Fruit fly (Drosophila melanogaster): ENCODE data around the gene CG6565.
A peak's percentile ranks its signal among the peaks of the same experiment; 100 is the strongest.

Gene CG6565

dm6 chr2L:13373435-13374242, at the start of gene CG6565, which contains the start of gene Bdp1 (continued):
- peak; percentile 85 for TF ChIP-seq Hey (tag; optimal IDR thresholded peaks at IDR 0.05)
- TF ChIP-seq CG8359 (GFP tag; optimal IDR thresholded peaks at IDR 0.05; ENCODE audit: borderline replicate concordance) = peak; percentile 77
- TF ChIP-seq CG7987 (GFP tag; optimal IDR thresholded peaks at IDR 0.05) = peak; percentile 85
- peak; percentile 93 for TF ChIP-seq Hmx (GFP tag; optimal IDR thresholded peaks at IDR 0.05)
- TF ChIP-seq Six4 (GFP tag; optimal IDR thresholded peaks at IDR 0.05) = peak; percentile 96
- peak; percentile 92 for TF ChIP-seq cwo (GFP tag; optimal IDR thresholded peaks at IDR 0.05)
- peak; percentile 98 for TF ChIP-seq ind (GFP tag; optimal IDR thresholded peaks at IDR 0.05)
- TF ChIP-seq MTF-1 (GFP tag; optimal IDR thresholded peaks at IDR 0.05; ENCODE audit: borderline replicate concordance) = peak; percentile 59
- TF ChIP-seq CG8281 (tag; optimal IDR thresholded peaks at IDR 0.05) = peak; percentile 86
- peak; percentile 81 for TF ChIP-seq CG12071 (GFP tag; optimal IDR thresholded peaks at IDR 0.05)
- TF ChIP-seq CG8765 (GFP tag; IDR thresholded peaks at IDR 0.05) = peak; percentile 95; the same call in 1 of the 2 replicates
- peak; percentile 92 for TF ChIP-seq CG12299 (tag; optimal IDR thresholded peaks at IDR 0.05)
- peak; percentile 100 for TF ChIP-seq CG10267 (tag; optimal IDR thresholded peaks at IDR 0.05)
- TF ChIP-seq btn (GFP tag; optimal IDR thresholded peaks at IDR 0.05) = peak; percentile 96
- peak; percentile 90 for TF ChIP-seq CG31224 (GFP tag; IDR thresholded peaks at IDR 0.05)
- TF ChIP-seq CG17568 (GFP tag; optimal IDR thresholded peaks at IDR 0.05) = no peak
- TF ChIP-seq Tbp (GFP tag; optimal IDR thresholded peaks at IDR 0.05) = no peak
- peak; percentile 50 for TF ChIP-seq CTCF (GFP tag; optimal IDR thresholded peaks at IDR 0.05)
- no peak for TF ChIP-seq Opbp (GFP tag; IDR thresholded peaks at IDR 0.05; ENCODE audit: partially characterized antibody)
- no peak for TF ChIP-seq CG14860 (GFP tag; IDR thresholded peaks at IDR 0.05; ENCODE audit: partially characterized antibody)
- peak; percentile 89 for TF ChIP-seq peb (GFP tag; IDR thresholded peaks at IDR 0.05)
- peak; percentile 98 for TF ChIP-seq slbo (GFP tag; IDR thresholded peaks at IDR 0.05)
- TF ChIP-seq so (GFP tag; IDR thresholded peaks at IDR 0.05) = peak; percentile 94
- peak; percentile 98 for TF ChIP-seq CG6689 (GFP tag; IDR thresholded peaks at IDR 0.05)
- TF ChIP-seq Atf-2 (GFP tag; optimal IDR thresholded peaks at IDR 0.05) = peak; percentile 99
- peak; percentile 97 for TF ChIP-seq vfl (GFP tag; optimal IDR thresholded peaks at IDR 0.05)
- peak; percentile 95 for TF ChIP-seq dmrt99B (tag; optimal IDR thresholded peaks at IDR 0.05)
- TF ChIP-seq Sry-β (GFP tag; optimal IDR thresholded peaks at IDR 0.05) = peak; percentile 88
- TF ChIP-seq cato (GFP tag; optimal IDR thresholded peaks at IDR 0.05; ENCODE audit: borderline replicate concordance) = peak; percentile 98
- TF ChIP-seq CG10959 (GFP tag; IDR thresholded peaks at IDR 0.05) = peak; percentile 90
- TF ChIP-seq zen (tag; optimal IDR thresholded peaks at IDR 0.05) = peak; percentile 96
- no peak for TF ChIP-seq Kr (GFP tag; optimal IDR thresholded peaks at IDR 0.05)
- peak; percentile 85 for TF ChIP-seq CG6813 (GFP tag; optimal IDR thresholded peaks at IDR 0.05)
- peak; percentile 98 to 99 for TF ChIP-seq chif (GFP tag; optimal IDR thresholded peaks at IDR 0.05)
- TF ChIP-seq NfI (GFP tag; optimal IDR thresholded peaks at IDR 0.05) = peak; percentile 97
- TF ChIP-seq CG13775 (GFP tag; optimal IDR thresholded peaks at IDR 0.05) = peak; percentile 99
- TF ChIP-seq ken (GFP tag; IDR thresholded peaks at IDR 0.05) = peak; percentile 95
- peak; percentile 93 for TF ChIP-seq Asciz (GFP tag; optimal IDR thresholded peaks at IDR 0.05)
- peak; percentile 97 for TF ChIP-seq CG2678 (tag; optimal IDR thresholded peaks at IDR 0.05)
- peak; percentile 97 for TF ChIP-seq sisA (GFP tag; IDR thresholded peaks at IDR 0.05)
- peak; percentile 90 for TF ChIP-seq odd (GFP tag; optimal IDR thresholded peaks at IDR 0.05)
- peak; percentile 78 for TF ChIP-seq onecut (GFP tag; IDR thresholded peaks at IDR 0.05)
- peak; percentile 63 for TF ChIP-seq knrl (GFP tag; IDR thresholded peaks at IDR 0.05; ENCODE audit: partially characterized antibody)
- TF ChIP-seq Fer1 (GFP tag; optimal IDR thresholded peaks at IDR 0.05) = peak; percentile 95
- peak; percentile 98 for TF ChIP-seq dmrt11E (tag; optimal IDR thresholded peaks at IDR 0.05)
- peak; percentile 98 for TF ChIP-seq CG8089 (GFP tag; optimal IDR thresholded peaks at IDR 0.05)
- TF ChIP-seq CG2889 (GFP tag; IDR thresholded peaks at IDR 0.05) = peak; percentile 90
- TF ChIP-seq CG7839 (tag; optimal IDR thresholded peaks at IDR 0.05) = peak; percentile 97
- TF ChIP-seq CG8944 (GFP tag; optimal IDR thresholded peaks at IDR 0.05) = peak; percentile 99
